Worm (Caenorhabditis elegans): ENCODE results near the gene sre-5.

DNA sequence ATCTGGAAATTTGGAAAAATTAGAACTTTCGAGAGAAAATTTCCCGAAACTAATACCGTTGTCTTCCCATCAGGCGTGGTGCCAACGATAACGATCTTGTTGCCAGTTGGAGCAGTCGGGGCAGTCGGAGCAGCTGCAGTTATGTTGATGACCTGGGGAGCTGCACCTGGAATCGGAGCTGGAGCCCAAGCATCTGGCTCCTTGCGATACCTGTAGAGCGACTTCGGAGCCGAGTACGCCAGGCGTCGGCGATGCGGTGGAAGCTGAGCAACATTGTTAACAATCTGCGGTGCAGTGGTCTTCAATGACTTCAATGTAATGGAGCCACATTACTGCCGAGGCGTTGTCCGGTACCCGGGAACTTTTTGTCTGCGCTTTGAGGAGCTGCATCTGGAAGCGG, 36.8 kb downstream of the sre-5 start:
- no peak for TF ChIP-seq zip-8 (tag; optimal IDR thresholded peaks at IDR 0.05)
- no peak for TF ChIP-seq ceh-83 (GFP tag; optimal IDR thresholded peaks at IDR 0.05)
- no peak for TF ChIP-seq elt-3 (tag; optimal IDR thresholded peaks at IDR 0.05)
- TF ChIP-seq tbx-8 (GFP tag; optimal IDR thresholded peaks at IDR 0.05): no peak
- TF ChIP-seq snpc-4 (tag; optimal IDR thresholded peaks at IDR 0.05): no peak
- no peak for TF ChIP-seq unc-62 (GFP tag; optimal IDR thresholded peaks at IDR 0.05)
- no peak for TF ChIP-seq nhr-76 (tag; optimal IDR thresholded peaks at IDR 0.05)
- TF ChIP-seq nhr-237 (tag; optimal IDR thresholded peaks at IDR 0.05): no peak
- TF ChIP-seq lsy-2 (tag; optimal IDR thresholded peaks at IDR 0.05): no peak
- TF ChIP-seq pha-4 (tag; optimal IDR thresholded peaks at IDR 0.05): no peak
- TF ChIP-seq ztf-11 (tag; optimal IDR thresholded peaks at IDR 0.05): no peak
- no peak for TF ChIP-seq nhr-12 (tag; optimal IDR thresholded peaks at IDR 0.05)

Measured in whole organism, mixed stage, embryonic.